Fruit fly (Drosophila melanogaster) whole organism, embryonic: ENCODE data around the gene Spps.
A peak's percentile ranks its signal among the peaks of the same experiment; 100 is the strongest.

Experiments used
- BEAF-32 ChIP-seq: fragments of 200-800 bp; sonication (Bioruptor generic); optimal IDR thresholded peaks from 3 replicates; lab custom pipeline; 2017; ENCODE audit warnings: missing biosample characterization, missing genetic modification characterization, mild to moderate bottlenecking, moderate library complexity, missing genetic modification reagents
- Bdp1 ChIP-seq: fragments of 200-800 bp; sonication (Bioruptor generic); optimal IDR thresholded peaks from 3 replicates; lab custom pipeline; 2016; ENCODE audit warnings: missing biosample characterization, missing genetic modification characterization
- CG10654 ChIP-seq: fragments of 200-800 bp; sonication (Bioruptor generic); optimal IDR thresholded peaks from 2 replicates; lab custom pipeline; 2016; ENCODE audit warnings: missing biosample characterization, missing genetic modification characterization
- CG10979 ChIP-seq: fragments of 200-800 bp; sonication (Bioruptor generic); optimal IDR thresholded peaks from 2 replicates; lab custom pipeline; 2018; ENCODE audit warnings: missing biosample characterization, mild to moderate bottlenecking, missing genetic modification characterization, moderate library complexity
- CG11504 ChIP-seq: fragments of 200-800 bp; sonication (Bioruptor generic); optimal IDR thresholded peaks from 3 replicates; lab custom pipeline; 2019; ENCODE audit warnings: missing biosample characterization, mild to moderate bottlenecking, missing genetic modification characterization, moderate library complexity
- CG11695 ChIP-seq: fragments of 200-800 bp; sonication (Bioruptor generic); IDR thresholded peaks from 3 replicates; pipeline ENCODE4 v1.3.6; 2022; ENCODE audit warnings: missing biosample characterization, missing genetic modification characterization
- CG16779 ChIP-seq: fragments of 200-800 bp; sonication (Bioruptor generic); IDR thresholded peaks from 2 replicates; pipeline ENCODE4 v1.3.6; 2022; ENCODE audit warnings: missing biosample characterization, missing genetic modification characterization
- CG17802 ChIP-seq: fragments of 200-800 bp; sonication (Bioruptor generic); optimal IDR thresholded peaks from 2 replicates; lab custom pipeline; 2018; ENCODE audit warnings: missing biosample characterization, mild to moderate bottlenecking, missing genetic modification characterization, moderate library complexity
- CG30403 ChIP-seq: fragments of 200-800 bp; sonication (Bioruptor generic); optimal IDR thresholded peaks from 3 replicates; lab custom pipeline; 2016; ENCODE audit warnings: missing biosample characterization, missing genetic modification characterization
- CG30431 ChIP-seq: fragments of 200-800 bp; sonication (Bioruptor generic); optimal IDR thresholded peaks from 2 replicates; lab custom pipeline; 2017; ENCODE audit warnings: missing biosample characterization, missing genetic modification characterization
- CG3163 ChIP-seq: fragments of 200-800 bp; sonication (Bioruptor generic); optimal IDR thresholded peaks from 3 replicates; lab custom pipeline; 2016; ENCODE audit warnings: missing biosample characterization, missing genetic modification characterization
- CG33557 ChIP-seq: fragments of 200-800 bp; sonication (Bioruptor generic); optimal IDR thresholded peaks from 2 replicates; lab custom pipeline; 2019; ENCODE audit warnings: missing biosample characterization, mild to moderate bottlenecking, missing genetic modification characterization, moderate library complexity
- CG34422 ChIP-seq: fragments of 200-800 bp; sonication (Bioruptor generic); IDR thresholded peaks from 3 replicates; pipeline ENCODE4 v1.3.6; 2022; ENCODE audit warnings: missing biosample characterization, missing genetic modification characterization
- CG6813 ChIP-seq: fragments of 200-800 bp; sonication (Bioruptor generic); optimal IDR thresholded peaks from 2 replicates; lab custom pipeline; 2017; ENCODE audit warnings: missing biosample characterization, missing genetic modification characterization, mild to moderate bottlenecking, moderate library complexity, missing genetic modification reagents
- CG7928 ChIP-seq: fragments of 200-800 bp; sonication (Bioruptor generic); optimal IDR thresholded peaks from 2 replicates; lab custom pipeline; 2017; ENCODE audit warnings: missing biosample characterization, mild to moderate bottlenecking, missing genetic modification characterization
- CG8478 ChIP-seq: fragments of >200 bp; optimal IDR thresholded peaks from 2 replicates; lab custom pipeline; 2018
- CG9215 ChIP-seq: fragments of 200-800 bp; sonication (Bioruptor generic); IDR thresholded peaks from 2 replicates; pipeline ENCODE4 v1.3.6; 2022; ENCODE audit warnings: missing biosample characterization, missing genetic modification characterization
- D ChIP-seq, 2 experiments: fragments of 200-800 bp in 1 of 2; fragments of >200 bp in 1 of 2; sonication (Bioruptor generic) in 1 of 2; optimal IDR thresholded peaks; 2 replicates in 1 of 2; 3 replicates in 1 of 2; lab custom pipeline; 2017; ENCODE audit warnings: mild to moderate bottlenecking in 1 of 2, missing biosample characterization in 1 of 2, missing genetic modification characterization in 1 of 2, missing genetic modification reagents in 1 of 2
- D19A ChIP-seq: fragments of 200-800 bp; optimal IDR thresholded peaks from 3 replicates; lab custom pipeline; 2019; ENCODE audit warnings: missing biosample characterization, mild to moderate bottlenecking, missing genetic modification characterization, moderate library complexity
- D19B ChIP-seq: fragments of 200-800 bp; sonication (Bioruptor generic); optimal IDR thresholded peaks from 2 replicates; lab custom pipeline; 2017; ENCODE audit warnings: missing biosample characterization, mild to moderate bottlenecking, missing genetic modification characterization
- E2f2 ChIP-seq: fragments of 200-800 bp; sonication (Bioruptor generic); IDR thresholded peaks from 2 replicates; pipeline ENCODE4 v1.3.6; 2022; ENCODE audit warnings: missing biosample characterization, missing genetic modification characterization
- Elba2 ChIP-seq: fragments of 200-800 bp; sonication (Bioruptor generic); optimal IDR thresholded peaks from 3 replicates; lab custom pipeline; 2016; ENCODE audit warnings: missing biosample characterization, missing genetic modification characterization
- Ets97D ChIP-seq: fragments of 200-800 bp; sonication (Bioruptor generic); optimal IDR thresholded peaks from 3 replicates; lab custom pipeline; 2016; ENCODE audit warnings: missing biosample characterization, missing genetic modification characterization
- Fer2 ChIP-seq: fragments of 200-800 bp; sonication (Bioruptor generic); optimal IDR thresholded peaks from 2 replicates; lab custom pipeline; 2018; ENCODE audit warnings: missing biosample characterization, mild to moderate bottlenecking, missing genetic modification characterization, moderate library complexity
- Gug ChIP-seq: fragments of 200-800 bp; sonication (Bioruptor generic); IDR thresholded peaks from 4 replicates; pipeline ENCODE4 v1.3.6; 2022; ENCODE audit warnings: missing biosample characterization, missing genetic modification characterization
- HLH3B ChIP-seq: fragments of 200-800 bp; sonication (Bioruptor generic); IDR thresholded peaks from 2 replicates; pipeline ENCODE4 v1.3.6; 2022; ENCODE audit warnings: missing biosample characterization, missing genetic modification characterization
- HmgD ChIP-seq: fragments of 200-800 bp; sonication (Bioruptor generic); optimal IDR thresholded peaks from 3 replicates; lab custom pipeline; 2016; ENCODE audit warnings: missing biosample characterization, missing genetic modification characterization
- Oli ChIP-seq: fragments of 200-800 bp; sonication (Bioruptor generic); optimal IDR thresholded peaks from 2 replicates; lab custom pipeline; 2018; ENCODE audit warnings: missing biosample characterization, mild to moderate bottlenecking, missing genetic modification characterization, moderate library complexity
- Poxn ChIP-seq: fragments of 200-800 bp; sonication (Bioruptor generic); IDR thresholded peaks from 2 replicates; pipeline ENCODE4 v1.3.6; 2022; ENCODE audit warnings: missing biosample characterization, missing genetic modification characterization
- Ravus ChIP-seq: fragments of 200-800 bp; sonication (Bioruptor generic); IDR thresholded peaks from 2 replicates; pipeline ENCODE4 v1.3.6; 2022; ENCODE audit warnings: missing biosample characterization, missing genetic modification characterization
- Side ChIP-seq: fragments of 200-800 bp; sonication (Bioruptor generic); optimal IDR thresholded peaks from 2 replicates; lab custom pipeline; 2016; ENCODE audit warnings: missing biosample characterization, missing genetic modification characterization
- ap ChIP-seq: fragments of 200-800 bp; sonication (Bioruptor generic); IDR thresholded peaks from 2 replicates; pipeline ENCODE4 v1.3.6; 2022; ENCODE audit warnings: missing biosample characterization, missing genetic modification characterization
- ara ChIP-seq: fragments of 200-800 bp; sonication (Bioruptor generic); IDR thresholded peaks from 2 replicates; pipeline ENCODE4 v1.3.6; 2022; ENCODE audit warnings: missing biosample characterization, missing genetic modification characterization
- bab2 ChIP-seq: fragments of 200-800 bp; sonication (Bioruptor generic); optimal IDR thresholded peaks from 2 replicates; lab custom pipeline; 2016; ENCODE audit warnings: missing biosample characterization, missing genetic modification characterization
- bcd ChIP-seq: fragments of 200-800 bp; sonication (Bioruptor generic); optimal IDR thresholded peaks from 2 replicates; lab custom pipeline; 2017; ENCODE audit warnings: missing biosample characterization, mild to moderate bottlenecking, missing genetic modification characterization
- bowl ChIP-seq: fragments of 200-800 bp; sonication (Bioruptor generic); IDR thresholded peaks from 2 replicates; pipeline ENCODE4 v1.3.6; 2022; ENCODE audit warnings: missing biosample characterization, missing genetic modification characterization
- cg ChIP-seq: fragments of 200-800 bp; sonication (Bioruptor generic); optimal IDR thresholded peaks from 3 replicates; lab custom pipeline; 2019; ENCODE audit warnings: missing biosample characterization, mild to moderate bottlenecking, missing genetic modification characterization, moderate library complexity
- chif ChIP-seq, 2 experiments: fragments of 200-800 bp; sonication (Bioruptor generic); optimal IDR thresholded peaks; 3 replicates each; lab custom pipeline; 2016; ENCODE audit warnings: missing biosample characterization in 2 of 2, missing genetic modification characterization in 2 of 2
- chn ChIP-seq: fragments of 200-800 bp; sonication (Bioruptor generic); optimal IDR thresholded peaks from 2 replicates; lab custom pipeline; 2016; ENCODE audit warnings: missing biosample characterization, missing genetic modification characterization
- disco-r ChIP-seq: fragments of 200-800 bp; sonication (Bioruptor generic); optimal IDR thresholded peaks from 2 replicates; lab custom pipeline; 2016; ENCODE audit warnings: missing biosample characterization, missing genetic modification characterization
- en ChIP-seq: fragments of 200-800 bp; sonication (Bioruptor generic); optimal IDR thresholded peaks from 2 replicates; lab custom pipeline; 2016; ENCODE audit warnings: missing biosample characterization, missing genetic modification characterization
- gcm ChIP-seq: fragments of 200-800 bp; sonication (Bioruptor generic); optimal IDR thresholded peaks from 2 replicates; lab custom pipeline; 2019; ENCODE audit warnings: missing biosample characterization, mild to moderate bottlenecking, missing genetic modification characterization, moderate library complexity
- gro ChIP-seq: fragments of 200-800 bp; sonication (Bioruptor generic); optimal IDR thresholded peaks from 2 replicates; lab custom pipeline; 2016; ENCODE audit warnings: missing biosample characterization, missing genetic modification characterization
- gsb ChIP-seq: fragments of 200-800 bp; sonication (Bioruptor generic); IDR thresholded peaks from 2 replicates; pipeline ENCODE4 v1.3.6; 2022; ENCODE audit warnings: missing biosample characterization, missing genetic modification characterization
- ken ChIP-seq: fragments of 200-800 bp; sonication (Bioruptor generic); IDR thresholded peaks from 3 replicates; pipeline ENCODE4 v1.3.6; 2022; ENCODE audit warnings: missing biosample characterization, missing genetic modification characterization
- lbe ChIP-seq: fragments of 200-800 bp; sonication (Bioruptor generic); optimal IDR thresholded peaks from 2 replicates; lab custom pipeline; 2016; ENCODE audit warnings: missing biosample characterization, mild to moderate bottlenecking, missing genetic modification characterization
- nerfin-1 ChIP-seq: fragments of 200-800 bp; sonication (Bioruptor generic); optimal IDR thresholded peaks from 3 replicates; lab custom pipeline; 2019; ENCODE audit warnings: missing biosample characterization, mild to moderate bottlenecking, missing genetic modification characterization, moderate library complexity
- pita ChIP-seq: fragments of 200-800 bp; sonication (Bioruptor generic); optimal IDR thresholded peaks from 2 replicates; lab custom pipeline; 2017; ENCODE audit warnings: missing biosample characterization, mild to moderate bottlenecking, missing genetic modification characterization
- schlank ChIP-seq: fragments of 200-800 bp; sonication (Bioruptor generic); optimal IDR thresholded peaks from 2 replicates; lab custom pipeline; 2018; ENCODE audit warnings: missing biosample characterization, mild to moderate bottlenecking, missing genetic modification characterization
- sob ChIP-seq: fragments of 200-800 bp; sonication (Bioruptor generic); IDR thresholded peaks from 2 replicates; pipeline ENCODE4 v1.3.6; 2022; ENCODE audit warnings: missing biosample characterization, missing genetic modification characterization
- tna ChIP-seq: fragments of 200-800 bp; sonication (Bioruptor generic); IDR thresholded peaks from 2 replicates; pipeline ENCODE4 v1.3.6; 2022; ENCODE audit warnings: missing biosample characterization, missing genetic modification characterization; ENCODE audit not compliant: partially characterized antibody
- toy ChIP-seq: fragments of 200-800 bp; sonication (Bioruptor generic); IDR thresholded peaks from 2 replicates; pipeline ENCODE4 v1.3.6; 2022; ENCODE audit warnings: missing biosample characterization, missing genetic modification characterization

Spps gene

dm6 chr3R:24271071-24271470 lies 44.3 kb upstream of the Spps start, which contains the start of gene jar (continued):
- TF ChIP-seq Elba2 (GFP tag; lab: Kevin White, UChicago) (no peak), D19A (tag; lab: Kevin White, UChicago) (peak; percentile 34), CG11695 (GFP tag; lab: Robert Waterston, UW) (no peak), tna (peak; percentile 71), ara (GFP tag; lab: Robert Waterston, UW) (no peak; the same call in 1 of the 2 replicates), gro (peak; percentile 32), bab2 (GFP tag; lab: Kevin White, UChicago) (peak; percentile 14), CG30431 (no peak), CG33557 (GFP tag; lab: Kevin White, UChicago) (no peak), CG34422 (GFP tag; lab: Robert Waterston, UW) (peak; percentile 79; the same call in 2 of the 3 replicates), CG8478 (no peak), bowl (GFP tag; lab: Robert Waterston, UW) (no peak), Poxn (GFP tag; lab: Robert Waterston, UW) (no peak), CG17802 (no peak), cg (GFP tag; lab: Kevin White, UChicago) (peak; percentile 27), toy (no peak), Ravus (GFP tag; lab: Robert Waterston, UW) (no peak), HmgD (GFP tag; lab: Kevin White, UChicago) (peak; percentile 28), nerfin-1 (tag; lab: Kevin White, UChicago) (peak; percentile 50), D19B (GFP tag; lab: Kevin White, UChicago) (no peak), schlank (peak; percentile 34), bcd (no peak), ken (GFP tag; lab: Robert Waterston, UW) (no peak), CG11504 (tag; lab: Kevin White, UChicago) (peak; percentile 17), CG3163 (GFP tag; lab: Kevin White, UChicago) (no peak), gsb (GFP tag; lab: Robert Waterston, UW) (no peak), CG9215 (GFP tag; lab: Robert Waterston, UW) (no peak), CG10979 (peak; percentile 35), CG6813 (GFP tag; lab: Kevin White, UChicago) (peak; percentile 7), HLH3B (GFP tag; lab: Robert Waterston, UW) (peak; percentile 9; the same call in 1 of the 2 replicates), E2f2 (GFP tag; lab: Robert Waterston, UW) (peak; percentile 100), chif (GFP tag; optimal IDR thresholded peaks at IDR 0.05; lab: Kevin White, UChicago) (no peak), en (GFP tag; lab: Kevin White, UChicago) (no peak), CG7928 (peak; percentile 52), CG16779 (GFP tag; lab: Robert Waterston, UW) (no peak), Fer2 (no peak), Oli (tag; lab: Kevin White, UChicago) (no peak), BEAF-32 (GFP tag; lab: Kevin White, UChicago) (peak; percentile 96), D (optimal IDR thresholded peaks at IDR 0.05; lab: Kevin White, UChicago) (peak; percentile 5), D (GFP tag; optimal IDR thresholded peaks at IDR 0.05; lab: Kevin White, UChicago) (no peak), Bdp1 (GFP tag; lab: Kevin White, UChicago) (peak; percentile 64), sob (peak; percentile 46; the same call in 1 of the 2 replicates), disco-r (GFP tag; lab: Kevin White, UChicago) (no peak), Ets97D (GFP tag; lab: Kevin White, UChicago) (peak; percentile 75), pita (GFP tag; lab: Kevin White, UChicago) (no peak), ap (no peak), CG10654 (GFP tag; lab: Kevin White, UChicago) (no peak), chn (GFP tag; lab: Kevin White, UChicago) (peak; percentile 21), lbe (peak; percentile 37), CG30403 (no peak), Gug (GFP tag; lab: Robert Waterston, UW) (no peak), Side (peak; percentile 14), gcm (peak; percentile 63)
